Worm (Caenorhabditis elegans) whole organism, late embryonic: Measurements from ENCODE around the gene R03G8.3.

Experiments
- C08G9.2 ChIP-seq: sonication (generic microtip); optimal IDR thresholded peaks from 2 replicates; lab custom pipeline; 2016; ENCODE audit warnings: mild to moderate bottlenecking, missing genetic modification characterization, moderate library complexity, missing compliant biosample characterization
- K09A11.1 ChIP-seq: sonication (generic microtip); optimal IDR thresholded peaks from 2 replicates; lab custom pipeline; 2017; ENCODE audit warnings: antibody characterized with exemption, mild to moderate bottlenecking, missing genetic modification characterization, missing compliant biosample characterization; ENCODE audit not compliant: insufficient read depth
- T23F11.4 ChIP-seq: fragments of 200-800 bp; sonication (Bioruptor generic); optimal IDR thresholded peaks from 2 replicates; lab custom pipeline; 2018; ENCODE audit warnings: mild to moderate bottlenecking, missing genetic modification characterization, missing compliant biosample characterization
- ahr-1 ChIP-seq: sonication (generic microtip); optimal IDR thresholded peaks from 2 replicates; lab custom pipeline; 2016; ENCODE audit warnings: missing genetic modification characterization, missing compliant biosample characterization
- ama-1 ChIP-seq: fragments of 150-350 bp; optimal IDR thresholded peaks from 2 replicates; lab custom pipeline; 2014
- ceh-18 ChIP-seq: sonication (generic microtip); optimal IDR thresholded peaks from 2 replicates; lab custom pipeline; 2016; ENCODE audit warnings: missing genetic modification characterization, missing compliant biosample characterization
- ceh-19 ChIP-seq: fragments of 200-800 bp; sonication (Bioruptor generic); optimal IDR thresholded peaks from 2 replicates; lab custom pipeline; 2018; ENCODE audit warnings: mild to moderate bottlenecking, missing genetic modification characterization, missing compliant biosample characterization
- ceh-2 ChIP-seq: sonication (generic microtip); optimal IDR thresholded peaks from 2 replicates; lab custom pipeline; 2016; ENCODE audit warnings: missing genotype, missing genetic modification characterization, missing compliant biosample characterization
- ceh-22 ChIP-seq: sonication (generic microtip); optimal IDR thresholded peaks from 2 replicates; lab custom pipeline; 2017; ENCODE audit warnings: missing biosample characterization, missing genetic modification characterization
- ceh-30 ChIP-seq: fragments of 150-350 bp; optimal IDR thresholded peaks from 2 replicates; lab custom pipeline; 2014; ENCODE audit warnings: missing biosample characterization, missing genetic modification characterization
- ceh-31 ChIP-seq: sonication (generic microtip); optimal IDR thresholded peaks from 2 replicates; lab custom pipeline; 2016; ENCODE audit warnings: missing genetic modification characterization, missing compliant biosample characterization
- ceh-34 ChIP-seq: sonication (generic microtip); optimal IDR thresholded peaks from 2 replicates; lab custom pipeline; 2016; ENCODE audit warnings: mild to moderate bottlenecking, missing genetic modification characterization, missing compliant biosample characterization
- ceh-45 ChIP-seq: fragments of 200-800 bp; sonication (Bioruptor generic); IDR thresholded peaks from 2 replicates; pipeline ENCODE4 v1.3.6; 2022; ENCODE audit warnings: missing genetic modification reagents, missing genetic modification characterization, missing compliant biosample characterization
- ceh-48 ChIP-seq: sonication (generic microtip); optimal IDR thresholded peaks from 2 replicates; lab custom pipeline; 2016; ENCODE audit warnings: missing genetic modification characterization, inconsistent platforms, missing compliant biosample characterization
- ceh-6 ChIP-seq: fragments of 200-800 bp; sonication (Bioruptor generic); optimal IDR thresholded peaks from 2 replicates; lab custom pipeline; 2018; ENCODE audit warnings: mild to moderate bottlenecking, missing genetic modification characterization, missing compliant biosample characterization
- ceh-9 ChIP-seq: sonication (generic microtip); optimal IDR thresholded peaks from 2 replicates; lab custom pipeline; 2016; ENCODE audit warnings: mild to moderate bottlenecking, missing genetic modification characterization, inconsistent platforms, missing compliant biosample characterization
- che-1 ChIP-seq: sonication (generic microtip); optimal IDR thresholded peaks from 2 replicates; lab custom pipeline; 2016; ENCODE audit warnings: mild to moderate bottlenecking, missing genetic modification characterization, missing compliant biosample characterization
- dmd-4 ChIP-seq: sonication (generic microtip); optimal IDR thresholded peaks from 2 replicates; lab custom pipeline; 2016; ENCODE audit warnings: borderline replicate concordance, missing genetic modification characterization, missing compliant biosample characterization
- elt-4 ChIP-seq: sonication (generic microtip); optimal IDR thresholded peaks from 2 replicates; lab custom pipeline; 2016; ENCODE audit warnings: missing genetic modification characterization, missing compliant biosample characterization
- eyg-1 ChIP-seq: sonication (generic microtip); optimal IDR thresholded peaks from 2 replicates; lab custom pipeline; 2016; ENCODE audit warnings: missing genotype, missing genetic modification characterization, missing compliant biosample characterization
- fax-1 ChIP-seq: sonication (generic microtip); optimal IDR thresholded peaks from 2 replicates; lab custom pipeline; 2016; ENCODE audit warnings: missing genotype, missing genetic modification characterization, missing compliant biosample characterization
- fkh-10 ChIP-seq: fragments of 150-350 bp; optimal IDR thresholded peaks from 2 replicates; lab custom pipeline; 2014; ENCODE audit warnings: missing biosample characterization, missing genetic modification reagents, missing genetic modification characterization
- fkh-6 ChIP-seq: sonication (generic microtip); optimal IDR thresholded peaks from 2 replicates; lab custom pipeline; 2016; ENCODE audit warnings: missing genetic modification characterization, missing compliant biosample characterization
- hlh-8 ChIP-seq: sonication (generic microtip); optimal IDR thresholded peaks from 2 replicates; lab custom pipeline; 2016; ENCODE audit warnings: missing genotype, missing genetic modification characterization, missing compliant biosample characterization
- lim-6 ChIP-seq: sonication (generic microtip); optimal IDR thresholded peaks from 2 replicates; lab custom pipeline; 2016; ENCODE audit warnings: missing genetic modification characterization, missing compliant biosample characterization
- lin-11 ChIP-seq: fragments of 200-800 bp; sonication (Bioruptor generic); optimal IDR thresholded peaks from 2 replicates; lab custom pipeline; 2018; ENCODE audit warnings: mild to moderate bottlenecking, missing genetic modification characterization, missing compliant biosample characterization
- madf-2 ChIP-seq: sonication (generic microtip); optimal IDR thresholded peaks from 2 replicates; lab custom pipeline; 2017; ENCODE audit warnings: missing genetic modification characterization, missing compliant biosample characterization
- mec-3 ChIP-seq: sonication (generic microtip); optimal IDR thresholded peaks from 2 replicates; lab custom pipeline; 2016; ENCODE audit warnings: borderline replicate concordance, missing genetic modification characterization, missing compliant biosample characterization
- nhr-232 ChIP-seq: sonication (generic microtip); optimal IDR thresholded peaks from 2 replicates; lab custom pipeline; 2016; ENCODE audit warnings: missing genetic modification characterization, missing compliant biosample characterization
- odd-2 ChIP-seq: sonication (generic microtip); optimal IDR thresholded peaks from 2 replicates; lab custom pipeline; 2017; ENCODE audit warnings: antibody characterized with exemption, mild to moderate bottlenecking, missing genetic modification characterization, missing compliant biosample characterization
- pag-3 ChIP-seq: sonication (generic microtip); optimal IDR thresholded peaks from 2 replicates; lab custom pipeline; 2016; ENCODE audit warnings: missing compliant biosample characterization, missing genetic modification characterization, borderline replicate concordance
- pat-9 ChIP-seq: fragments of 200-800 bp; sonication (Bioruptor generic); optimal IDR thresholded peaks from 2 replicates; lab custom pipeline; 2018; ENCODE audit warnings: mild to moderate bottlenecking, missing genetic modification characterization, moderate library complexity, missing compliant biosample characterization
- pax-1 ChIP-seq: fragments of 150-350 bp; optimal IDR thresholded peaks from 2 replicates; lab custom pipeline; 2014; ENCODE audit warnings: missing biosample characterization, missing genetic modification characterization
- pha-4 ChIP-seq: fragments of 150-350 bp; optimal IDR thresholded peaks from 2 replicates; lab custom pipeline; 2018; ENCODE audit warnings: missing biosample characterization, missing genetic modification reagents, missing genetic modification characterization
- pros-1 ChIP-seq: fragments of 150-350 bp; optimal IDR thresholded peaks from 2 replicates; lab custom pipeline; 2014; ENCODE audit warnings: missing biosample characterization, missing genetic modification reagents, missing genetic modification characterization
- ref-2 ChIP-seq: sonication (generic microtip); optimal IDR thresholded peaks from 2 replicates; lab custom pipeline; 2016; ENCODE audit warnings: missing genetic modification characterization, missing compliant biosample characterization
- rnt-1 ChIP-seq: sonication (generic microtip); optimal IDR thresholded peaks from 2 replicates; lab custom pipeline; 2016; ENCODE audit warnings: missing genetic modification characterization, missing compliant biosample characterization
- sox-4 ChIP-seq: sonication (generic microtip); optimal IDR thresholded peaks from 2 replicates; lab custom pipeline; 2017; ENCODE audit warnings: mild to moderate bottlenecking, missing genetic modification characterization, inconsistent platforms, missing compliant biosample characterization
- syd-9 ChIP-seq: sonication (generic microtip); optimal IDR thresholded peaks from 2 replicates; lab custom pipeline; 2016; ENCODE audit warnings: mild to moderate bottlenecking, missing genetic modification characterization, moderate library complexity, missing compliant biosample characterization
- unc-3 ChIP-seq, 2 experiments: fragments of 200-800 bp in 1 of 2; sonication (Bioruptor generic) in 1 of 2; sonication (generic microtip) in 1 of 2; conservative IDR thresholded peaks in 1 of 2; optimal IDR thresholded peaks in 1 of 2; 2 replicates each; pipeline versions ENCODE4 v1.3.6 to Lab custom; 2016 to 2022; ENCODE audit warnings: missing compliant biosample characterization in 2 of 2, missing genetic modification characterization in 2 of 2, missing genetic modification reagents in 1 of 2
- unc-42 ChIP-seq: sonication (generic microtip); optimal IDR thresholded peaks from 2 replicates; lab custom pipeline; 2016; ENCODE audit warnings: missing genotype, missing genetic modification characterization, missing compliant biosample characterization
- unc-86 ChIP-seq: sonication (generic microtip); optimal IDR thresholded peaks from 2 replicates; lab custom pipeline; 2016; ENCODE audit warnings: missing genetic modification characterization, missing compliant biosample characterization
- zip-5 ChIP-seq: sonication (generic microtip); optimal IDR thresholded peaks from 2 replicates; lab custom pipeline; 2016; ENCODE audit warnings: missing genetic modification characterization, missing compliant biosample characterization
- ztf-16 ChIP-seq: sonication (generic microtip); optimal IDR thresholded peaks from 2 replicates; lab custom pipeline; 2017; ENCODE audit warnings: missing genetic modification characterization, missing compliant biosample characterization

The R03G8.3 gene

DNA sequence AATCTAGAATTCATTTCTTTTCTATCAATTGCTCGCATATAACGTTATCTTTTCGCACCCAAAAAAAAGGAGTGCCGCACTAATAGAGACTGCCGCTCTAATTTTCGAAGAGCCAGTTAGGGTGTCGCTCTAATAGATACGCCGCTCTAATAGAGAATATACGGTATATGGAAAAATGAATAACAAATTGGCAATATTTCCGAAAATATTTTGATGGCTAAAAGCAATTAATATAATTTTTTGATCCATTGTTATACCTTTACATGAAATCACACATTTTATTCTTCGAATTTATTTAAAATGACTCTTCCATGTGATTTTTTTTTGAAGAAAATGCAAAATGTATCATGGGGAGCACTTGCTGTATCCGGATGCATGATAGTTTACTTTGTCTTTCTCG lies 12.9 kb upstream of the R03G8.3 start, which contains the start of gene K03A11.4:
TSS of gene K03A11.4 (plus strand) at position 301 of the 400 bp plus-strand sequence.
- TF ChIP-seq ama-1 (lab: Kevin White, UChicago) (no peak), syd-9 (tag; lab: Kevin White, UChicago) (no peak), rnt-1 (tag; lab: Kevin White, UChicago) (no peak), che-1 (tag; lab: Kevin White, UChicago) (no peak), ceh-48 (tag; lab: Kevin White, UChicago) (no peak), ceh-18 (tag; lab: Kevin White, UChicago) (no peak), pha-4 (tag; lab: Kevin White, UChicago) (no peak), odd-2 (tag; lab: Kevin White, UChicago) (no peak), unc-86 (tag; lab: Kevin White, UChicago) (no peak), ztf-16 (tag; lab: Kevin White, UChicago) (no peak), lim-6 (tag; lab: Kevin White, UChicago) (no peak), pax-1 (no peak), ceh-9 (tag; lab: Kevin White, UChicago) (no peak), ceh-31 (tag; lab: Kevin White, UChicago) (no peak)
- TF ChIP-seq, all 69 proteins: peak for 0

DNA sequence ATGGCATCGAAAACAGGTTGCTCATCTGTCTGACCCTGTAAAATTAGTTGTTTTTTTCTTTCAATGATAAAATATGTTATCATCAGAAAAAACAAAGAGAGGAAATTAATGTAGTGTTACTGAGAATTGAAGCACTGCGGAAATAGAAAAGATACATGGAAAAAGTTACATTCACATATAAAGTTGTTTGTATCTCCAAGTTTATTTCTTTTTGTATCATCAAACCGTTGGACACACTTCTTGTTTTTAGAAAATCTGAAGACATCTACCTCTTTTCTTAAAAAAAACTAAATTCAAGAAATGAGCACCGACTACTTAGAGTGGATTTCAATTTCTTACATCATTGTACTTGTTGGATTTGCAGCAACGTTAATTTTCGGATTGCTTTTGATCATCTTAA lies 8.4 kb upstream of the R03G8.3 start, which contains the start of gene str-10:
TSS of gene str-10 (plus strand) at position 301 of the 400 bp plus-strand sequence.
- TF ChIP-seq ahr-1 (tag; lab: Kevin White, UChicago) = no peak
- TF ChIP-seq eyg-1 (tag; lab: Kevin White, UChicago) = no peak
- TF ChIP-seq K09A11.1 (tag; lab: Kevin White, UChicago) = no peak
- no peak for TF ChIP-seq odd-2 (tag; lab: Kevin White, UChicago)
- TF ChIP-seq ceh-30 (tag; lab: Kevin White, UChicago) = no peak
- TF ChIP-seq che-1 (tag; lab: Kevin White, UChicago) = no peak
- no peak for TF ChIP-seq ref-2 (tag; lab: Kevin White, UChicago)
- TF ChIP-seq pat-9 = no peak
- TF ChIP-seq C08G9.2 = no peak
- TF ChIP-seq, all 69 proteins: peak for 0

DNA sequence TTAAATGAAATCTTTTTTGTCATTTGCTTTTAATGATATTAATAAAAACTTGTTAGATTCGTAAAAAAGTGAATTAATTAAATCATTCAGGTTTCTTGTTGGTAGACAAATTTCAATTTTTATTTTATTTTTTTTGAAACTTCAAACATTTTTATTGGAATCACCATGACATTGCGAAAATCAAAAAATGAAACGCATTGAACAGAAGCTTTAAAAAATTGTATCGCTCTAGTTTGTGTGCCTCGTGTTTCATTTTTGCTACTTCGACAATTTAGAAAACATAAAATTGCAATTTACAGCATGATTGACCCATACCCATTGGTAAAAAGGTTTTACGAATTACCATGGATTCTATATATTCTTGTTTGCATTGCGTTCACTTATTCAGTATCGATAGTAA lies 6.5 kb upstream of the R03G8.3 start, which contains the start of gene R03G8.1:
TSS of gene R03G8.1 (plus strand) at position 301 of the 400 bp plus-strand sequence.
- TF ChIP-seq fkh-10 (GFP tag; lab: Kevin White, UChicago) = no peak
- TF ChIP-seq ceh-2 = no peak
- no peak for TF ChIP-seq rnt-1 (tag; lab: Kevin White, UChicago)
- TF ChIP-seq ceh-9 (tag; lab: Kevin White, UChicago) = no peak
- no peak for TF ChIP-seq ama-1 (lab: Kevin White, UChicago)
- TF ChIP-seq nhr-232 (tag; lab: Kevin White, UChicago) = no peak
- no peak for TF ChIP-seq sox-4 (tag; lab: Kevin White, UChicago)
- TF ChIP-seq, all 69 proteins: peak for 0

DNA sequence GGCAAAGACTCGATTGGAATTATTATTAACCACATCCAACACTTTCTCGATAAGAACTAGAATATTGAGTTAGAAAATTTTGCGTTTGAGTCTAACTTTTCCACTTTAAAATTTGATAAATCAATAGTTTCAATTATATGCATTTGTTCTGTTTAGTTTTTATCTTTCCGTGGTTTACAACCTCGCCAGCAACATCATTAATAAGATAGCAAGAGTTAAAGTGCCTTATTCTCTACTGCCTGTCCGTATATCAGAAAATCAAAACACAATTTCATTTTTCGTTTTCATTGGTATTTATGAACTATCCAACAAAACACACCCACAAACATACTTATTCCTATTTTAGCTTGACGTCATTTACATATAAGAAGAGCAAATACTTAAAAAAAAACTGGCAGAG lies 2.2 kb upstream of the R03G8.3 start:
- no peak for TF ChIP-seq mec-3
- TF ChIP-seq ama-1 (lab: Kevin White, UChicago) = no peak
- TF ChIP-seq hlh-8 (tag; lab: Kevin White, UChicago) = no peak
- TF ChIP-seq elt-4 (tag; lab: Kevin White, UChicago) = no peak
- TF ChIP-seq dmd-4 (tag; lab: Kevin White, UChicago) = no peak
- TF ChIP-seq unc-3 (GFP tag; conservative IDR thresholded peaks at IDR 0.05; lab: Robert Waterston, UW) = no peak
- TF ChIP-seq unc-3 (tag; optimal IDR thresholded peaks at IDR 0.05; lab: Kevin White, UChicago) = no peak
- TF ChIP-seq madf-2 (tag; lab: Kevin White, UChicago) = no peak
- no peak for TF ChIP-seq fkh-6 (tag; lab: Kevin White, UChicago)
- TF ChIP-seq lin-11 = no peak
- TF ChIP-seq pha-4 (tag; lab: Kevin White, UChicago) = no peak
- TF ChIP-seq, all 69 proteins: peak for 0

DNA sequence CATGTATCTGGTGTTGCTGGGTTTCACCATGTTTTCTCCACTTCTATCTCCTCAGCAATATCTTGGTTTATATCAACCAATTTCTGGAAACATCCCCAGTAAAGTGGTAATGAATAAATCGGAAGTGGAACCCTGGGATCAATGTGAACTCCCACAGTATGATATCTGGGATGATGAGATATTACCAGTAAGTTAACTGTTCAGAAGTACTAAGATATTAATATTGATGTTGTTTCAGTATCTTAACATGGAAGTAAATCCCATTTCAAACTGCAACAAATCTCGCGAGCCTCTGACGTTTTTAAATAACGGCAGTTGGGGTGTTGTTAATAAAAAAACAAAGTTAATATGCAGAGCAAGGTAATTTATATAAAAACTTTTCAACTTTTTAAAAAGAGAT lies 434 bp downstream of the R03G8.3 start:
- TF ChIP-seq lim-6 (tag; lab: Kevin White, UChicago) (no peak), unc-42 (tag; lab: Kevin White, UChicago) (no peak), ceh-34 (tag; lab: Kevin White, UChicago) (no peak), lin-11 (no peak), ztf-16 (tag; lab: Kevin White, UChicago) (no peak), ceh-45 (GFP tag; lab: Robert Waterston, UW) (no peak), ceh-19 (no peak), sox-4 (tag; lab: Kevin White, UChicago) (no peak), zip-5 (no peak), che-1 (tag; lab: Kevin White, UChicago) (no peak), eyg-1 (tag; lab: Kevin White, UChicago) (no peak), ceh-6 (GFP tag; lab: Kevin White, UChicago) (no peak), ceh-22 (tag; lab: Kevin White, UChicago) (no peak), pag-3 (no peak), T23F11.4 (no peak), pros-1 (no peak), fax-1 (tag; lab: Kevin White, UChicago) (no peak)
